Fruit fly (Drosophila melanogaster): ENCODE results near the gene CG42327.

CG42327 gene

DNA sequence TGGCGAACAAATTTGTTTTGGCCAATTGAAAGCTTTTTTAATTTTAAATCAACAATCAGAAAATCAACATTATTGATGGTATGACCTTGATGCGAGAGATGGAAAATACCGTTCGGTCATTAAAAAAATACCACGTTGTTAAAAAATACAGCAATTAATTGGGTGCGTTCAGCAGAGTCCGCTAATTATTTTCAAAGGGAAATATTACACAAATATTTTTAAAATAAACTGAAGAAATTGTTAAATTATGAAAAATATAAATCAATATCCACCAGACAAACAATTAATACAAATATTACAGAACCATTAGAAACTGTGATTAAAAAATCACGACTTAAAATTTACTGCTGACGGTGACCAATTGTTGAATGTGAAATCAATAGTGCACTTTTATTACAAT is 22.1 kb downstream of the CG42327 start, which contains the start of gene CG18476:
TSS of gene CG18476 (minus strand) at position 101 of the 400 bp plus-strand sequence.
- peak; percentile 94 for TF ChIP-seq CG14014 (GFP tag; IDR thresholded peaks at IDR 0.05)
- TF ChIP-seq nerfin-1 (tag; optimal IDR thresholded peaks at IDR 0.05) = peak; percentile 90
- peak; percentile 58 for TF ChIP-seq dimm (GFP tag; IDR thresholded peaks at IDR 0.05)
- peak; percentile 13 for TF ChIP-seq en (GFP tag; optimal IDR thresholded peaks at IDR 0.05)
- TF ChIP-seq chn (GFP tag; optimal IDR thresholded peaks at IDR 0.05) = peak; percentile 71
- TF ChIP-seq CG6813 (GFP tag; optimal IDR thresholded peaks at IDR 0.05) = peak; percentile 76
- peak; percentile 86 for TF ChIP-seq danr (GFP tag; IDR thresholded peaks at IDR 0.05)
- peak; percentile 87 for TF ChIP-seq Oaz (GFP tag; IDR thresholded peaks at IDR 0.05)
- no peak for TF ChIP-seq p53 (GFP tag; optimal IDR thresholded peaks at IDR 0.05)
- TF ChIP-seq onecut (GFP tag; IDR thresholded peaks at IDR 0.05) = peak; percentile 87
- no peak for TF ChIP-seq CG34224 (GFP tag; IDR thresholded peaks at IDR 0.05; ENCODE audit: partially characterized antibody)
- no peak for TF ChIP-seq CG17568 (GFP tag; optimal IDR thresholded peaks at IDR 0.05)
- TF ChIP-seq z (GFP tag; IDR thresholded peaks at IDR 0.05) = no peak
- TF ChIP-seq Asciz (GFP tag; optimal IDR thresholded peaks at IDR 0.05) = peak; percentile 90
- peak; percentile 32 for TF ChIP-seq CG31365 (tag; optimal IDR thresholded peaks at IDR 0.05)
- peak; percentile 85 for TF ChIP-seq Six4 (GFP tag; optimal IDR thresholded peaks at IDR 0.05)
- TF ChIP-seq Elba2 (GFP tag; optimal IDR thresholded peaks at IDR 0.05) = peak; percentile 38
- peak; percentile 91 for TF ChIP-seq CG8388 (GFP tag; optimal IDR thresholded peaks at IDR 0.05)
- peak; percentile 30 for TF ChIP-seq Dad (GFP tag; optimal IDR thresholded peaks at IDR 0.05)
- TF ChIP-seq ac (GFP tag; optimal IDR thresholded peaks at IDR 0.05) = peak; percentile 34
- TF ChIP-seq dpn (GFP tag; optimal IDR thresholded peaks at IDR 0.05) = peak; percentile 76 to 89
- peak; percentile 77 for TF ChIP-seq CG12942 (GFP tag; optimal IDR thresholded peaks at IDR 0.05)
- TF ChIP-seq CG11723 (GFP tag; optimal IDR thresholded peaks at IDR 0.05) = peak; percentile 59
- TF ChIP-seq Scr (GFP tag; IDR thresholded peaks at IDR 0.05; ENCODE audit: partially characterized antibody) = no peak; the same call in 1 of the 2 replicates
- peak; percentile 79 for TF ChIP-seq Nf-YA (GFP tag; IDR thresholded peaks at IDR 0.05)
- TF ChIP-seq Sin3A (optimal IDR thresholded peaks at IDR 0.05) = no peak
- TF ChIP-seq HmgD (GFP tag; optimal IDR thresholded peaks at IDR 0.05) = no peak
- no peak for TF ChIP-seq pita (GFP tag; optimal IDR thresholded peaks at IDR 0.05)
- no peak for TF ChIP-seq hbn (GFP tag; IDR thresholded peaks at IDR 0.05; ENCODE audit: partially characterized antibody)
- no peak for TF ChIP-seq Opbp (GFP tag; IDR thresholded peaks at IDR 0.05; ENCODE audit: partially characterized antibody)
- no peak for TF ChIP-seq knrl (GFP tag; IDR thresholded peaks at IDR 0.05; ENCODE audit: partially characterized antibody)
- TF ChIP-seq ranshi (GFP tag; IDR thresholded peaks at IDR 0.05) = peak; percentile 95
- TF ChIP-seq vvl (GFP tag; IDR thresholded peaks at IDR 0.05) = peak; percentile 96
- TF ChIP-seq CG14667 (GFP tag; IDR thresholded peaks at IDR 0.05) = peak; percentile 88
- peak; percentile 92 for TF ChIP-seq B-H1 (GFP tag; IDR thresholded peaks at IDR 0.05)
- TF ChIP-seq ind (GFP tag; optimal IDR thresholded peaks at IDR 0.05) = peak; percentile 91
- TF ChIP-seq tio (GFP tag; optimal IDR thresholded peaks at IDR 0.05) = no peak
- peak; percentile 52 for TF ChIP-seq Atf3 (GFP tag; optimal IDR thresholded peaks at IDR 0.05)
- TF ChIP-seq sens (GFP tag) = peak; percentile 96
- TF ChIP-seq crp (GFP tag; optimal IDR thresholded peaks at IDR 0.05) = peak in 1 of 2 experiments; percentile 47
- TF ChIP-seq Max (GFP tag; optimal IDR thresholded peaks at IDR 0.05) = peak; percentile 81
- peak; percentile 33 for TF ChIP-seq Dp (GFP tag; optimal IDR thresholded peaks at IDR 0.05)
- TF ChIP-seq CG11398 (GFP tag; optimal IDR thresholded peaks at IDR 0.05) = no peak
- peak; percentile 75 for TF ChIP-seq CG1529 (GFP tag; optimal IDR thresholded peaks at IDR 0.05)
- peak; percentile 95 for TF ChIP-seq CG7372 (GFP tag; IDR thresholded peaks at IDR 0.05)
- TF ChIP-seq Mad (GFP tag; optimal IDR thresholded peaks at IDR 0.05) = peak; percentile 64
- TF ChIP-seq hkb (optimal IDR thresholded peaks at IDR 0.05) = no peak
- TF ChIP-seq hkb (GFP tag; IDR thresholded peaks at IDR 0.05) = peak; percentile 94
- peak; percentile 75 for TF ChIP-seq D19B (GFP tag; optimal IDR thresholded peaks at IDR 0.05)
- TF ChIP-seq CG12744 (GFP tag; optimal IDR thresholded peaks at IDR 0.05) = peak; percentile 37
- TF ChIP-seq CG12219 (GFP tag; optimal IDR thresholded peaks at IDR 0.05) = peak; percentile 76
- no peak for TF ChIP-seq Neu2 (GFP tag; optimal IDR thresholded peaks at IDR 0.05; ENCODE audit: borderline replicate concordance)
